Worm (Caenorhabditis elegans): ENCODE measurements around the gene T04C9.1.
A peak's percentile ranks its signal among the peaks of the same experiment; 100 is the strongest.

Gene T04C9.1

ce11 chrIII:5991142-5991930 lies 1.7 kb upstream of the T04C9.1 start, which contains the start of gene T04C9.2:
Gene T04C9.2, plus strand, starts transcription at chrIII:5991880.
- no peak for TF ChIP-seq spr-3 (GFP tag; optimal IDR thresholded peaks at IDR 0.05)
- no peak for TF ChIP-seq R02D3.7 (tag; optimal IDR thresholded peaks at IDR 0.05)
- TF ChIP-seq set-16 (GFP tag; IDR thresholded peaks at IDR 0.05), result no peak
- no peak for TF ChIP-seq jun-1 (tag; optimal IDR thresholded peaks at IDR 0.05)
- no peak for TF ChIP-seq ztf-11 (tag; optimal IDR thresholded peaks at IDR 0.05)
- no peak for TF ChIP-seq madf-5 (GFP tag; IDR thresholded peaks at IDR 0.05)
- no peak for TF ChIP-seq lir-3 (tag; optimal IDR thresholded peaks at IDR 0.05)
- no peak for TF ChIP-seq egl-43 (GFP tag; IDR thresholded peaks at IDR 0.05)
- no peak for TF ChIP-seq dmd-8 (GFP tag; IDR thresholded peaks at IDR 0.05)
- TF ChIP-seq duxl-1 (tag; optimal IDR thresholded peaks at IDR 0.05; ENCODE audit: poor library complexity), result no peak
- no peak for TF ChIP-seq nhr-11 (tag; optimal IDR thresholded peaks at IDR 0.05)
- no peak for TF ChIP-seq snpc-1.2 (GFP tag; IDR thresholded peaks at IDR 0.05)
- no peak for TF ChIP-seq zip-11 (GFP tag; IDR thresholded peaks at IDR 0.05)
- no peak for TF ChIP-seq fos-1 (tag; optimal IDR thresholded peaks at IDR 0.05)
- TF ChIP-seq lin-15B (tag; optimal IDR thresholded peaks at IDR 0.05), result no peak
- TF ChIP-seq dmd-6 (GFP tag; IDR thresholded peaks at IDR 0.05), result peak; percentile 51; the same call in 1 of the 2 replicates
- no peak for TF ChIP-seq cey-2 (tag; optimal IDR thresholded peaks at IDR 0.05; ENCODE audit: borderline replicate concordance, insufficient read depth)
- TF ChIP-seq ceh-62 (tag; optimal IDR thresholded peaks at IDR 0.05), result no peak
- TF ChIP-seq hif-1 (tag; optimal IDR thresholded peaks at IDR 0.05), result no peak
- TF ChIP-seq saeg-2 (GFP tag; IDR thresholded peaks at IDR 0.05), result no peak
- no peak for TF ChIP-seq vab-7 (GFP tag; IDR thresholded peaks at IDR 0.05)
- TF ChIP-seq lin-38 (GFP tag; IDR thresholded peaks at IDR 0.05), result no peak
- no peak for TF ChIP-seq T26A8.4 (GFP tag; IDR thresholded peaks at IDR 0.05)
- no peak for TF ChIP-seq nhr-48 (tag; optimal IDR thresholded peaks at IDR 0.05)
- TF ChIP-seq F44E2.7 (GFP tag; IDR thresholded peaks at IDR 0.05), result no peak
- TF ChIP-seq dmd-9 (GFP tag; IDR thresholded peaks at IDR 0.05), result no peak
- no peak for TF ChIP-seq attf-4 (tag; optimal IDR thresholded peaks at IDR 0.05)
- no peak for TF ChIP-seq F10B5.3 (tag; optimal IDR thresholded peaks at IDR 0.05)
- TF ChIP-seq aha-1 (tag), result peak; percentile 82
- TF ChIP-seq ztf-7 (tag; optimal IDR thresholded peaks at IDR 0.05), result no peak
- TF ChIP-seq ceh-44 (GFP tag; IDR thresholded peaks at IDR 0.05), result no peak
- no peak for TF ChIP-seq egl-27 (tag; optimal IDR thresholded peaks at IDR 0.05)
- TF ChIP-seq arid-1 (GFP tag; conservative IDR thresholded peaks at IDR 0.05), result no peak
- TF ChIP-seq F26F4.8 (GFP tag; conservative IDR thresholded peaks at IDR 0.05), result no peak
- 0 out of 2 replicates have a peak, but pooled peaks have one; percentile 45 for TF ChIP-seq ctbp-1 (GFP tag; IDR thresholded peaks at IDR 0.05)
- TF ChIP-seq php-3 (GFP tag; IDR thresholded peaks at IDR 0.05), result no peak
- no peak for TF ChIP-seq daf-16 (GFP tag; optimal IDR thresholded peaks at IDR 0.05)
- no peak for TF ChIP-seq daf-16 (tag; optimal IDR thresholded peaks at IDR 0.05)
- TF ChIP-seq nhr-237 (tag; optimal IDR thresholded peaks at IDR 0.05), result no peak
- TF ChIP-seq Y48G9A.11 (GFP tag; IDR thresholded peaks at IDR 0.05), result no peak
- no peak for TF ChIP-seq sdz-12 (GFP tag; optimal IDR thresholded peaks at IDR 0.05)
- TF ChIP-seq skn-1 (tag; optimal IDR thresholded peaks at IDR 0.05), result no peak
- no peak for TF ChIP-seq unc-130 (GFP tag; optimal IDR thresholded peaks at IDR 0.05)
- TF ChIP-seq rbr-2 (tag; optimal IDR thresholded peaks at IDR 0.05), result no peak
- no peak for TF ChIP-seq nhr-28 (tag; optimal IDR thresholded peaks at IDR 0.05)
- peak in 1 of 2 experiments; percentile 20 for TF ChIP-seq lsy-2 (tag; optimal IDR thresholded peaks at IDR 0.05)
- no peak for TF ChIP-seq mdt-29 (GFP tag; IDR thresholded peaks at IDR 0.05)
- no peak for TF ChIP-seq unc-62 (GFP tag; optimal IDR thresholded peaks at IDR 0.05 in 1 of 2)
- TF ChIP-seq unc-62 (tag; optimal IDR thresholded peaks at IDR 0.05), result no peak
- peak; percentile 50 for TF ChIP-seq dve-1 (tag; optimal IDR thresholded peaks at IDR 0.05; ENCODE audit: insufficient read depth)
- TF ChIP-seq aly-2 (tag; optimal IDR thresholded peaks at IDR 0.05), result no peak

Data from whole organism, L4 larva.